Fruit fly (Drosophila melanogaster) whole organism, adult: ENCODE data around the gene CSN6.

ENCODE experiments used
- CG12768 ChIP-seq: fragments of 200-800 bp; sonication (Bioruptor generic); optimal IDR thresholded peaks from 2 replicates; lab custom pipeline; 2017; ENCODE audit warnings: missing biosample characterization, missing genetic modification characterization, mild to moderate bottlenecking, moderate library complexity, missing genetic modification reagents
- CG14711 ChIP-seq: fragments of 200-800 bp; sonication (Bioruptor generic); optimal IDR thresholded peaks from 2 replicates; lab custom pipeline; 2018; ENCODE audit warnings: missing biosample characterization, mild to moderate bottlenecking, missing genetic modification characterization, moderate library complexity
- CG5204 ChIP-seq: fragments of 200-800 bp; sonication (Bioruptor generic); optimal IDR thresholded peaks from 2 replicates; lab custom pipeline; 2016; ENCODE audit warnings: missing biosample characterization, missing genetic modification characterization
- CG7101 ChIP-seq: fragments of 200-800 bp; sonication (Bioruptor generic); optimal IDR thresholded peaks from 2 replicates; lab custom pipeline; 2018; ENCODE audit warnings: missing biosample characterization, mild to moderate bottlenecking, missing genetic modification characterization, moderate library complexity
- Hr96 ChIP-seq: fragments of 200-800 bp; sonication (Bioruptor generic); optimal IDR thresholded peaks from 2 replicates; lab custom pipeline; 2016; ENCODE audit warnings: missing biosample characterization, missing genetic modification characterization
- Mnt ChIP-seq: fragments of 200-800 bp; sonication (Bioruptor generic); optimal IDR thresholded peaks from 2 replicates; lab custom pipeline; 2016; ENCODE audit warnings: missing biosample characterization, mild to moderate bottlenecking, missing genetic modification characterization
- bab1 ChIP-seq: fragments of 200-800 bp; sonication (Bioruptor generic); optimal IDR thresholded peaks from 3 replicates; lab custom pipeline; 2019; ENCODE audit warnings: missing biosample characterization, mild to moderate bottlenecking, missing genetic modification characterization, moderate library complexity
- cic ChIP-seq: fragments of 200-800 bp; sonication (Bioruptor generic); optimal IDR thresholded peaks from 2 replicates; lab custom pipeline; 2017; ENCODE audit warnings: missing biosample characterization, mild to moderate bottlenecking, missing genetic modification characterization, moderate library complexity
- cnc ChIP-seq, 2 experiments: fragments of >200 bp; optimal IDR thresholded peaks; 2 replicates each; lab custom pipeline; 2017
- kay ChIP-seq: fragments of 200-800 bp; sonication (Bioruptor generic); peaks from one replicate; lab custom pipeline; 2016; ENCODE audit warnings: missing biosample characterization, missing genetic modification characterization, borderline replicate concordance
- pad ChIP-seq: fragments of 200-800 bp; sonication (Bioruptor generic); optimal IDR thresholded peaks from 3 replicates; lab custom pipeline; 2017; ENCODE audit warnings: missing biosample characterization, missing genetic modification characterization, mild to moderate bottlenecking, moderate library complexity, missing genetic modification reagents

- no peak for TF ChIP-seq Hr96
- TF ChIP-seq CG14711 (tag; lab: Kevin White, UChicago) = no peak
- no peak for TF ChIP-seq Mnt (GFP tag; lab: Kevin White, UChicago)
- no peak for TF ChIP-seq CG7101 (tag; lab: Kevin White, UChicago)
- no peak for TF ChIP-seq cnc (optimal IDR thresholded peaks at IDR 0.05; lab: Kevin White, UChicago)
- peak; percentile 88 for TF ChIP-seq kay
- TF ChIP-seq bab1 (GFP tag; lab: Kevin White, UChicago) = no peak
- no peak for TF ChIP-seq pad (GFP tag; lab: Kevin White, UChicago)
- TF ChIP-seq CG5204 (GFP tag; lab: Kevin White, UChicago) = no peak
- no peak for TF ChIP-seq cic (GFP tag; lab: Kevin White, UChicago)
- TF ChIP-seq CG12768 (GFP tag; lab: Kevin White, UChicago) = no peak
Measured at dm6 chr3R:22613448-22613847, 32.9 kb downstream of the CSN6 start, which contains the start of the genes CG31156 and mRRF2.
